Worm (Caenorhabditis elegans): ENCODE results near the gene ppm-1.G.

ppm-1.G gene

ce11 chrIII:783254-783753, at the start of gene ppm-1.G, which contains the start of gene dagl-2:
TSS of gene ppm-1.G (plus strand) at chrIII:783703.
TSS of gene dagl-2 (minus strand) at chrIII:783305.
- TF ChIP-seq efl-1 (optimal IDR thresholded peaks at IDR 0.05) (peak; percentile 72 to 73), efl-1 (GFP tag; optimal IDR thresholded peaks at IDR 0.05 in 1 of 2) (peak; percentile 81 to 96), rnt-1 (tag; optimal IDR thresholded peaks at IDR 0.05) (peak; percentile 93), nhr-85 (tag) (peak; percentile 92), lir-3 (tag; optimal IDR thresholded peaks at IDR 0.05; ENCODE audit: poor library complexity) (peak; percentile 90), lin-35 (GFP tag; optimal IDR thresholded peaks at IDR 0.05) (peak; percentile 76 to 84), zip-4 (GFP tag; optimal IDR thresholded peaks at IDR 0.05) (peak; percentile 90), nhr-76 (tag; optimal IDR thresholded peaks at IDR 0.05) (no peak), nhr-47 (tag; optimal IDR thresholded peaks at IDR 0.05) (peak; percentile 88), unc-98 (GFP tag; IDR thresholded peaks at IDR 0.05) (peak; percentile 73), nhr-19 (GFP tag; conservative IDR thresholded peaks at IDR 0.05) (peak; percentile 55), nhr-237 (tag; optimal IDR thresholded peaks at IDR 0.05) (no peak), nhr-11 (tag; optimal IDR thresholded peaks at IDR 0.05) (no peak), sox-4 (tag; optimal IDR thresholded peaks at IDR 0.05) (peak; percentile 62), mdl-1 (tag; optimal IDR thresholded peaks at IDR 0.05) (peak in 1 of 2 experiments; percentile 22), xbp-1 (tag; optimal IDR thresholded peaks at IDR 0.05) (peak; percentile 74), elt-2 (tag; optimal IDR thresholded peaks at IDR 0.05) (peak; percentile 37), lin-13 (GFP tag; optimal IDR thresholded peaks at IDR 0.05) (peak; percentile 76), unc-62 (GFP tag; optimal IDR thresholded peaks at IDR 0.05) (no peak), ztf-11 (tag; optimal IDR thresholded peaks at IDR 0.05) (peak in 1 of 2 experiments; percentile 82), aha-1 (tag; optimal IDR thresholded peaks at IDR 0.05) (no peak), lin-15B (tag; optimal IDR thresholded peaks at IDR 0.05) (peak; percentile 93), swsn-7 (tag; optimal IDR thresholded peaks at IDR 0.05) (peak; percentile 78), pag-3 (tag; optimal IDR thresholded peaks at IDR 0.05; ENCODE audit: borderline replicate concordance, insufficient read depth) (no peak), mep-1 (tag; optimal IDR thresholded peaks at IDR 0.05) (peak; percentile 86), ceh-63 (GFP tag; optimal IDR thresholded peaks at IDR 0.05) (no peak), ces-1 (GFP tag; optimal IDR thresholded peaks at IDR 0.05) (no peak), F16B12.6 (tag; optimal IDR thresholded peaks at IDR 0.05) (peak; percentile 12), C34B4.2 (tag; optimal IDR thresholded peaks at IDR 0.05) (no peak), nhr-28 (tag; optimal IDR thresholded peaks at IDR 0.05) (no peak), unc-130 (tag; optimal IDR thresholded peaks at IDR 0.05) (peak; percentile 68), lin-14 (GFP tag; optimal IDR thresholded peaks at IDR 0.05) (peak; percentile 89), fkh-10 (GFP tag; optimal IDR thresholded peaks at IDR 0.05) (peak; percentile 19), snu-23 (GFP tag; optimal IDR thresholded peaks at IDR 0.05) (peak; percentile 83), jun-1 (tag; optimal IDR thresholded peaks at IDR 0.05) (peak; percentile 52), mab-9 (GFP tag; IDR thresholded peaks at IDR 0.05) (no peak), hpl-2 (GFP tag; optimal IDR thresholded peaks at IDR 0.05) (peak; percentile 46), irx-1 (tag; optimal IDR thresholded peaks at IDR 0.05) (peak; percentile 86), nhr-20 (tag; optimal IDR thresholded peaks at IDR 0.05) (peak; percentile 80), lin-39 (tag; optimal IDR thresholded peaks at IDR 0.05) (no peak), tbx-2 (tag; optimal IDR thresholded peaks at IDR 0.05) (peak; percentile 87), zag-1 (tag; optimal IDR thresholded peaks at IDR 0.05) (no peak), egl-27 (tag; optimal IDR thresholded peaks at IDR 0.05) (no peak), dsc-1 (tag; optimal IDR thresholded peaks at IDR 0.05) (peak; percentile 81), ztf-4 (tag; optimal IDR thresholded peaks at IDR 0.05) (no peak), ets-5 (GFP tag; IDR thresholded peaks at IDR 0.05) (no peak), nhr-90 (tag; optimal IDR thresholded peaks at IDR 0.05; ENCODE audit: poor library complexity) (peak; percentile 86), nhr-12 (tag; optimal IDR thresholded peaks at IDR 0.05) (no peak), ceh-88 (GFP tag; IDR thresholded peaks at IDR 0.05) (no peak), grh-1 (GFP tag; IDR thresholded peaks at IDR 0.05) (no peak), sup-37 (GFP tag; optimal IDR thresholded peaks at IDR 0.05) (no peak), elt-3 (tag; optimal IDR thresholded peaks at IDR 0.05) (peak in 1 of 6 experiments; percentile 67), unc-86 (tag; optimal IDR thresholded peaks at IDR 0.05) (peak; percentile 61)

Data from whole organism, L1 larva.